Fruit fly (Drosophila melanogaster) whole organism, larva: Measurements from ENCODE around the gene amx.

ENCODE experiments used
- noc ChIP-seq: fragments of 200-800 bp; sonication (Bioruptor generic); optimal IDR thresholded peaks from 3 replicates; lab custom pipeline; 2019; ENCODE audit warnings: missing biosample characterization, mild to moderate bottlenecking, missing genetic modification characterization, moderate library complexity

The amx gene

DNA sequence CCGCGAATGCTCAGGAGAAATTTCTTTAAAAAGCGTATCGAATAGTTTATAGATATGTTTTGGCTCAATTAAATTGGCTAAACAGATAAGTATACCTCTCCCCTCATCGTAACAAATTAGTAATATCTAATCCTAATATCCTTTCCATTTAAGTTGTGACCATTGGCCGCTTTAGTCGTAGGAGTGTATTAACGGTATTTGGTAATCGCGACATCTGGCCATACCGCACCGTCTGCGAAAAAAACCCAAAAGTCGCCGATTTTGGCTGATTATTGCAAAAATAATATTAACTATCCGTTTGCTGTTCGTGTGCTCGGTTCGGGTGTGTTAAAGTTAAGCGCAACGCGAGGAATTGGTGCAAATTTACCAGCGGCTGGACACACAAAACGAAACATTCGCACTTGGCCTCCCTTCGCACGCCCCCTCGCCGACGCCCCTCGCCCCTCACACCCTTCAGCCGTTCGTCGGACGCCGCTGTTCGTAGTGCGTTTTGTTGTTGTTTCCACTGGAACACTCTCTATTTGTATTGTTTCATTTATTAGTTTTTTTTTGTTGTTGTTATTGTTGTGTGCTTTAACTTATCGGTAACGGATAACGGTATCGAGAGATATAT lies at the start of gene amx, which contains the start of gene Dsor1:
Gene amx (minus strand): TSS at position 166 of the 613 bp plus-strand sequence.
Gene Dsor1 (plus strand): TSS at position 172 of the 613 bp plus-strand sequence.
- TF ChIP-seq noc (tag; lab: Kevin White, UChicago): no peak

- TF ChIP-seq noc (tag; lab: Kevin White, UChicago): no peak
Measured at dm6 chrX:9296518-9296917, 49.4 kb upstream of the amx start.

- no peak for TF ChIP-seq noc (tag; lab: Kevin White, UChicago)
Measured at dm6 chrX:9295518-9295917, 48.4 kb upstream of the amx start.

DNA sequence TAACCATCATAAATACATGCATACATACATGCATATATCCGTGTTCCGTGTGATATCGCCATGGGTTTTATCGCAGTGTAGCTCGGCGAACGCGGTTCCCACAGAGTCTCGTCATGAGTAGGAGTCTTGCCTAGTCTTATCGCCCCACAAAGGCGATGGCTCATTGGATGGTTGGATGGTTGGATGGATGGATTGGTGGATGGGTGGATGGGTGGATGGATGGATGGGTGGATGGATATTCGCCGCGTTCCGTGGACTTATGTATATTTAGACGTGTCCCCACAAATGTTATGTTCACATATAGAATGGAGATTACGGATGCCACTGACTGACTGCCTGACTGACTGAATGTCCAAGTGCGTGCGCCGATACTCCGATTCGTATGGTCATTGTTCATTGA lies 44.1 kb upstream of the amx start:
- no peak for TF ChIP-seq noc (tag; lab: Kevin White, UChicago)

dm6 chrX:9286386-9286785 lies 39.2 kb upstream of the amx start:
- no peak for TF ChIP-seq noc (tag; lab: Kevin White, UChicago)

DNA sequence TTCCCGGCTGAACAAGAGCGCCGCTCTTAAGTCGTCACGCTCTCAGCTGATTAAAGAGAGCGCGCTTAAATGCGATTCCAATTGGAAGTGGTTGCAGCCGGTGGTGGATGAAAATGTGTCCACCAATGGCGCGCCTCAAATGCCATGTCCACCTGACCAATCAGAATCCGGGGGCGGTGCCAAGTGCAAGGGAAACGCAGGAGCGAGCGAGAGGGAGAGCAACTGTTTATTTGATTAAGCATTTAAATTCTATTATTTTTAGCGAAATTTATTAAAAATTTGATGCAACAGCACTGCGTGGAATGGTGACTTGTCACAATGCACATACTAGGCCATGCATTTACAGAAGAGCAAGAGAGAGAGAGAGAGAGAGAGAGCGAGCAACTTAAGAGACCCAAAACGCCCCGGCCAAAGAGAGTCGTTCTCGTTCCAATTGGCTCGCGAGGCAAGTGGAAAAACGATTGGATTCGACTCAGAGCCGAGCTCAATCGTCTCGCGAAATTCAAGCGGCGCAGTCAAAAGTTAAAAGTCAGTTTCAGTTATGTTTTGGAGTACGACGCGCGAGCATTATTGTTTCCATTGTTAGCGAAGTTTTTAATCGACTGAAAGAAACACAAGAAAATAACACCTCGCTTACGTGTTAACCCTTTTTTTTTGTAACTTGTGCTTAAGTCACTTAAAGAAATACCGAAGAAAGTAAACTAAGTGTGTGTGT lies 37.0 kb upstream of the amx start, which contains the start of gene lz:
Gene lz (plus strand): TSS at position 626 of the 715 bp plus-strand sequence.
- no peak for TF ChIP-seq noc (tag; lab: Kevin White, UChicago)

- no peak for TF ChIP-seq noc (tag; lab: Kevin White, UChicago)
Measured at dm6 chrX:9282783-9283289, 35.7 kb upstream of the amx start, which contains the start of gene c11.1. Gene c11.1 (minus strand): TSS chrX:9283117.

dm6 chrX:9281998-9282644 lies 35.0 kb upstream of the amx start:
- TF ChIP-seq noc (tag; lab: Kevin White, UChicago): no peak

- no peak for TF ChIP-seq noc (tag; lab: Kevin White, UChicago)
Measured at dm6 chrX:9272830-9273507, 25.8 kb upstream of the amx start, which contains the start of the genes Cfp1 and Aladin. Gene Cfp1 (minus strand): TSS chrX:9272960. Gene Aladin (plus strand): TSS chrX:9273413.

- TF ChIP-seq noc (tag; lab: Kevin White, UChicago): no peak
Measured at dm6 chrX:9269825-9270224, 22.7 kb upstream of the amx start, which contains the start of gene CG17440. Gene CG17440 (minus strand): TSS chrX:9269925.

DNA sequence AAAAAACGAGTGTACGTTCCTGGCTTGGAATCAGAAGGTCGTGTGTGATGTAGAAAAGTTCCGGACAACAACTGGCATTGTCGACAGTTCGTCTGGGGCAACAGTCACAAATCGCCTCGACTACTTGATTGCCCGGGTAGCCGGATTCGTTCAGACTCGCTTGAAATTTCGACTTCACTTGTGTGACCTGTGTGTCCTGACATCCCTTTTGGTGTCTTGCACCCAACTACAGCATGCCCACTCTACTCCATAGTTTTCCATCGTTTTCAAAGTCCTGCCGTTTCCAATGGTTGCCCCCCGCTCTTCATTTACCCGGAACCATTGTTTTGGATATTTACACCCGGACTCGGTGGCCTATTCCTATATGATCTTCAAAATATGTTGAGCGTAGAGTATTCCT lies 20.5 kb upstream of the amx start, which contains the start of gene Erk7:
Gene Erk7 (minus strand): TSS at position 101 of the 400 bp plus-strand sequence.
- TF ChIP-seq noc (tag; lab: Kevin White, UChicago): no peak

DNA sequence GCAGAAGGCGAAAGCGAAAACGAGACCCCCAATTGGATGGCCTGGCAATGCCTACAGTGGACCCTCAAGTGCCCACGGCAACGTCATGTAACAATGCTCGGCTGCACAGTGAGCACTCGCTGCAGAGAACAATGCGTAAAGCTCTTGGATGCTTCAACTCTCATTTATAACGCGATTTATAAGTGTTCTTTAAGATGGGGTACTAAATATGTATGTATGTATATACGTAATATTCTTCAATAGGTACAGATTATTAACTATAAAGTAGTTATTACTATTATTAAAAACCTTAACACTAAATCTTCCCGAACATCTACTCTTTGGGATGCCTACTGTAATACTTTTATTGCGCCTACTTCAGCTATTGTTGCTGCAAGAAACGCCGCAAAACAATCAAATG lies 18.9 kb upstream of the amx start:
- no peak for TF ChIP-seq noc (tag; lab: Kevin White, UChicago)

DNA sequence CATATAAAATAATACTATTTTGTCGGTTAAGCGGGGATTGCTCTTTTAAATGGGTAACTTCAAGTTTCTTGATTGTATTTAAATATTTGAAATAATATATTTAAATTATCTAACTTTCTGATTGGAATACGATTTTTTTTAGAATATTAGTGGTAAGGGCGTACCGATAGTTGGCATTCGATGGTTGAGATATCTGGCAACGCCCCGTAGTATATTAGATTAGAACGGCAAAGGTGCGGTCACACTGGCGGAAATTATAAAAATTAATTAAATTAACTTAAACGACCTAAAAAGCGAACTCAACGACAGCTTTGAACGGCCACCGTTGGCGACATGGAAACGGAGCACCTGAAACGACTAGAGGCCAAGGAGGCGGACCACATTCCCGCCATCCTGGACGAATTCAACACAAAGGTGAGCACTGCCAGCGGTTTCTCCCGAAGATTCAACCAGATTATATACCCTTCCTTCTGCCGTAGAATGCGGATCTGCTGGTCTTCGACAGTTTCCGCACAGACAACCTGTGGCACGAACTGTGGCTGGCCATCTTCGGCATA lies 8.9 kb upstream of the amx start, which contains the start of gene ric8a:
Gene ric8a (plus strand): TSS at position 205 of the 557 bp plus-strand sequence.
- TF ChIP-seq noc (tag; lab: Kevin White, UChicago): no peak

dm6 chrX:9255021-9255420 lies 7.9 kb upstream of the amx start:
- TF ChIP-seq noc (tag; lab: Kevin White, UChicago): no peak
